Fruit fly (Drosophila melanogaster) whole organism, embryonic: Measurements from ENCODE around the gene CG13123.
A peak's percentile ranks its signal among the peaks of the same experiment; 100 is the strongest.

Experiments used
- CG10565 ChIP-seq: fragments of 200-800 bp; sonication (Bioruptor generic); optimal IDR thresholded peaks from 3 replicates; lab custom pipeline; 2016; ENCODE audit warnings: missing biosample characterization, mild to moderate bottlenecking, missing genetic modification characterization
- CG14860 ChIP-seq: fragments of 200-800 bp; sonication (Bioruptor generic); IDR thresholded peaks from 3 replicates; pipeline ENCODE4 v1.3.6; 2022; ENCODE audit warnings: missing biosample characterization, missing genetic modification characterization; ENCODE audit not compliant: partially characterized antibody
- CG16863 ChIP-seq: fragments of 200-800 bp; sonication (Bioruptor generic); optimal IDR thresholded peaks from 3 replicates; lab custom pipeline; 2016; ENCODE audit warnings: missing biosample characterization, missing genetic modification characterization
- CG18262 ChIP-seq: fragments of 200-800 bp; optimal IDR thresholded peaks from 3 replicates; lab custom pipeline; 2019; ENCODE audit warnings: missing biosample characterization, mild to moderate bottlenecking, missing genetic modification characterization, moderate library complexity
- CG3065 ChIP-seq: fragments of 200-800 bp; sonication (Bioruptor generic); optimal IDR thresholded peaks from 2 replicates; lab custom pipeline; 2016; ENCODE audit warnings: missing biosample characterization, missing genetic modification characterization
- CG3163 ChIP-seq: fragments of 200-800 bp; sonication (Bioruptor generic); optimal IDR thresholded peaks from 3 replicates; lab custom pipeline; 2016; ENCODE audit warnings: missing biosample characterization, missing genetic modification characterization
- CG32767 ChIP-seq: fragments of 200-800 bp; sonication (Bioruptor generic); IDR thresholded peaks from 2 replicates; pipeline ENCODE4 v1.3.6; 2022; ENCODE audit warnings: missing biosample characterization, missing genetic modification characterization
- CG32772 ChIP-seq: fragments of 200-800 bp; sonication (Bioruptor generic); IDR thresholded peaks from 2 replicates; pipeline ENCODE4 v1.3.6; 2022; ENCODE audit warnings: missing biosample characterization, missing genetic modification characterization
- CG33557 ChIP-seq: fragments of 200-800 bp; sonication (Bioruptor generic); optimal IDR thresholded peaks from 2 replicates; lab custom pipeline; 2019; ENCODE audit warnings: missing biosample characterization, mild to moderate bottlenecking, missing genetic modification characterization, moderate library complexity
- CG4707 ChIP-seq: fragments of 200-800 bp; sonication (Bioruptor generic); optimal IDR thresholded peaks from 2 replicates; lab custom pipeline; 2018; ENCODE audit warnings: missing biosample characterization, mild to moderate bottlenecking, missing genetic modification characterization, moderate library complexity
- CG8281 ChIP-seq: fragments of 200-800 bp; sonication (Bioruptor generic); optimal IDR thresholded peaks from 2 replicates; lab custom pipeline; 2018; ENCODE audit warnings: missing biosample characterization, mild to moderate bottlenecking, missing genetic modification characterization, moderate library complexity
- CG8290 ChIP-seq, 3 experiments: fragments of 200-800 bp; sonication (Bioruptor generic); optimal IDR thresholded peaks; 2 replicates each; lab custom pipeline; 2016 to 2019; ENCODE audit warnings: missing biosample characterization in 3 of 3, missing genetic modification characterization in 3 of 3, mild to moderate bottlenecking in 2 of 3, moderate library complexity in 1 of 3
- CG8478 ChIP-seq: fragments of >200 bp; optimal IDR thresholded peaks from 2 replicates; lab custom pipeline; 2018
- CrebB ChIP-seq: fragments of 200-800 bp; sonication (Bioruptor generic); optimal IDR thresholded peaks from 3 replicates; lab custom pipeline; 2018; ENCODE audit warnings: missing biosample characterization, mild to moderate bottlenecking, missing genetic modification characterization
- D ChIP-seq, 2 experiments: fragments of 200-800 bp in 1 of 2; fragments of >200 bp in 1 of 2; sonication (Bioruptor generic) in 1 of 2; optimal IDR thresholded peaks; 2 replicates in 1 of 2; 3 replicates in 1 of 2; lab custom pipeline; 2017; ENCODE audit warnings: mild to moderate bottlenecking in 1 of 2, missing biosample characterization in 1 of 2, missing genetic modification characterization in 1 of 2, missing genetic modification reagents in 1 of 2
- Dip3 ChIP-seq: fragments of 200-800 bp; sonication (Bioruptor generic); optimal IDR thresholded peaks from 3 replicates; lab custom pipeline; 2016; ENCODE audit warnings: missing biosample characterization, missing genetic modification characterization
- E2f2 ChIP-seq: fragments of 200-800 bp; sonication (Bioruptor generic); IDR thresholded peaks from 2 replicates; pipeline ENCODE4 v1.3.6; 2022; ENCODE audit warnings: missing biosample characterization, missing genetic modification characterization
- H2.0 ChIP-seq: fragments of 200-800 bp; sonication (Bioruptor generic); IDR thresholded peaks from 2 replicates; pipeline ENCODE4 v1.3.6; 2022; ENCODE audit warnings: missing biosample characterization, missing genetic modification characterization
- HLH4C ChIP-seq: fragments of 200-800 bp; sonication (Bioruptor generic); IDR thresholded peaks from 3 replicates; pipeline ENCODE4 v1.3.6; 2022; ENCODE audit warnings: missing biosample characterization, missing genetic modification characterization; ENCODE audit not compliant: partially characterized antibody
- Hr51 ChIP-seq, 2 experiments: fragments of 200-800 bp; sonication (Bioruptor generic); optimal IDR thresholded peaks; 2 replicates in 1 of 2; 3 replicates in 1 of 2; lab custom pipeline; 2016 to 2018; ENCODE audit warnings: missing biosample characterization in 2 of 2, missing genetic modification characterization in 2 of 2, mild to moderate bottlenecking in 1 of 2, moderate library complexity in 1 of 2
- NK7.1 ChIP-seq: fragments of 200-800 bp; sonication (Bioruptor generic); optimal IDR thresholded peaks from 3 replicates; lab custom pipeline; 2016; ENCODE audit warnings: missing biosample characterization, missing genetic modification characterization
- PHDP ChIP-seq: fragments of 200-800 bp; sonication (Bioruptor generic); optimal IDR thresholded peaks from 3 replicates; lab custom pipeline; 2018; ENCODE audit warnings: missing biosample characterization, mild to moderate bottlenecking, missing genetic modification characterization, moderate library complexity
- Poxn ChIP-seq: fragments of 200-800 bp; sonication (Bioruptor generic); IDR thresholded peaks from 2 replicates; pipeline ENCODE4 v1.3.6; 2022; ENCODE audit warnings: missing biosample characterization, missing genetic modification characterization
- Ptx1 ChIP-seq: fragments of 200-800 bp; sonication (Bioruptor generic); IDR thresholded peaks from 2 replicates; pipeline ENCODE4 v1.3.6; 2022; ENCODE audit warnings: missing biosample characterization, missing genetic modification characterization
- Side ChIP-seq: fragments of 200-800 bp; sonication (Bioruptor generic); optimal IDR thresholded peaks from 2 replicates; lab custom pipeline; 2016; ENCODE audit warnings: missing biosample characterization, missing genetic modification characterization
- ac ChIP-seq: fragments of 200-800 bp; sonication (Bioruptor generic); optimal IDR thresholded peaks from 3 replicates; lab custom pipeline; 2017; ENCODE audit warnings: missing biosample characterization, mild to moderate bottlenecking, missing genetic modification characterization
- ato ChIP-seq: fragments of 200-800 bp; sonication (Bioruptor generic); IDR thresholded peaks from 2 replicates; pipeline ENCODE4 v1.3.6; 2022; ENCODE audit warnings: missing biosample characterization, missing genetic modification characterization; ENCODE audit not compliant: partially characterized antibody
- chn ChIP-seq: fragments of 200-800 bp; sonication (Bioruptor generic); optimal IDR thresholded peaks from 2 replicates; lab custom pipeline; 2016; ENCODE audit warnings: missing biosample characterization, missing genetic modification characterization
- en ChIP-seq: fragments of 200-800 bp; sonication (Bioruptor generic); optimal IDR thresholded peaks from 2 replicates; lab custom pipeline; 2016; ENCODE audit warnings: missing biosample characterization, missing genetic modification characterization
- esg ChIP-seq: fragments of 200-800 bp; sonication (Bioruptor generic); conservative IDR thresholded peaks from 2 replicates; pipeline ENCODE4 v1.3.6; 2022; ENCODE audit warnings: missing biosample characterization, missing genetic modification characterization
- ewg ChIP-seq: fragments of 200-800 bp; sonication (Bioruptor generic); optimal IDR thresholded peaks from 3 replicates; lab custom pipeline; 2017; ENCODE audit warnings: mild to moderate bottlenecking, missing biosample characterization, missing genetic modification reagents, missing genetic modification characterization
- grau ChIP-seq: fragments of 200-800 bp; optimal IDR thresholded peaks from 3 replicates; lab custom pipeline; 2019; ENCODE audit warnings: missing biosample characterization, mild to moderate bottlenecking, missing genetic modification characterization, moderate library complexity
- h ChIP-seq: fragments of >200 bp; optimal IDR thresholded peaks from 2 replicates; lab custom pipeline; 2017
- hb ChIP-seq: fragments of 200-800 bp; sonication (Bioruptor generic); IDR thresholded peaks from 3 replicates; pipeline ENCODE4 v1.3.6; 2022; ENCODE audit warnings: missing biosample characterization, missing genetic modification characterization; ENCODE audit not compliant: partially characterized antibody
- knrl ChIP-seq: fragments of 200-800 bp; sonication (Bioruptor generic); IDR thresholded peaks from 3 replicates; pipeline ENCODE4 v1.3.6; 2022; ENCODE audit warnings: missing biosample characterization, missing genetic modification characterization; ENCODE audit not compliant: partially characterized antibody
- mld ChIP-seq: fragments of 200-800 bp; sonication (Bioruptor generic); IDR thresholded peaks from 3 replicates; pipeline ENCODE4 v1.3.6; 2022; ENCODE audit warnings: missing biosample characterization, missing genetic modification characterization; ENCODE audit not compliant: partially characterized antibody
- phol ChIP-seq: fragments of 200-800 bp; sonication (Bioruptor generic); optimal IDR thresholded peaks from 3 replicates; lab custom pipeline; 2018; ENCODE audit warnings: missing biosample characterization, mild to moderate bottlenecking, missing genetic modification characterization, moderate library complexity
- pita ChIP-seq: fragments of 200-800 bp; sonication (Bioruptor generic); optimal IDR thresholded peaks from 2 replicates; lab custom pipeline; 2017; ENCODE audit warnings: missing biosample characterization, mild to moderate bottlenecking, missing genetic modification characterization
- psq ChIP-seq: fragments of 200-800 bp; sonication (Bioruptor generic); optimal IDR thresholded peaks from 2 replicates; lab custom pipeline; 2017; ENCODE audit warnings: missing biosample characterization, missing genetic modification characterization
- schlank ChIP-seq: fragments of 200-800 bp; sonication (Bioruptor generic); optimal IDR thresholded peaks from 2 replicates; lab custom pipeline; 2018; ENCODE audit warnings: missing biosample characterization, mild to moderate bottlenecking, missing genetic modification characterization
- sens-2 ChIP-seq: fragments of 200-800 bp; sonication (Bioruptor generic); IDR thresholded peaks from 2 replicates; pipeline ENCODE4 v1.3.6; 2022; ENCODE audit warnings: missing biosample characterization, missing genetic modification characterization
- seq ChIP-seq: fragments of 200-800 bp; sonication (Bioruptor generic); IDR thresholded peaks from 2 replicates; pipeline ENCODE4 v1.3.6; 2022; ENCODE audit warnings: missing biosample characterization, missing genetic modification characterization
- toy ChIP-seq: fragments of 200-800 bp; sonication (Bioruptor generic); IDR thresholded peaks from 2 replicates; pipeline ENCODE4 v1.3.6; 2022; ENCODE audit warnings: missing biosample characterization, missing genetic modification characterization
- trh ChIP-seq: fragments of 200-800 bp; sonication (Bioruptor generic); optimal IDR thresholded peaks from 2 replicates; lab custom pipeline; 2016; ENCODE audit warnings: missing biosample characterization, missing genetic modification characterization
- tup ChIP-seq: fragments of 200-800 bp; sonication (Bioruptor generic); optimal IDR thresholded peaks from 2 replicates; lab custom pipeline; 2016; ENCODE audit warnings: missing biosample characterization, mild to moderate bottlenecking, missing genetic modification characterization, moderate library complexity
- unc-4 ChIP-seq: fragments of 200-800 bp; sonication (Bioruptor generic); IDR thresholded peaks from 2 replicates; pipeline ENCODE4 v1.3.6; 2022; ENCODE audit warnings: missing biosample characterization, missing genetic modification characterization; ENCODE audit not compliant: partially characterized antibody
- wor ChIP-seq: fragments of 200-800 bp; sonication (Bioruptor generic); IDR thresholded peaks from 2 replicates; pipeline ENCODE4 v1.3.6; 2022; ENCODE audit warnings: missing biosample characterization, missing genetic modification characterization
- yki ChIP-seq: fragments of >200 bp; optimal IDR thresholded peaks from 3 replicates; lab custom pipeline; 2018

Gene CG13123

DNA sequence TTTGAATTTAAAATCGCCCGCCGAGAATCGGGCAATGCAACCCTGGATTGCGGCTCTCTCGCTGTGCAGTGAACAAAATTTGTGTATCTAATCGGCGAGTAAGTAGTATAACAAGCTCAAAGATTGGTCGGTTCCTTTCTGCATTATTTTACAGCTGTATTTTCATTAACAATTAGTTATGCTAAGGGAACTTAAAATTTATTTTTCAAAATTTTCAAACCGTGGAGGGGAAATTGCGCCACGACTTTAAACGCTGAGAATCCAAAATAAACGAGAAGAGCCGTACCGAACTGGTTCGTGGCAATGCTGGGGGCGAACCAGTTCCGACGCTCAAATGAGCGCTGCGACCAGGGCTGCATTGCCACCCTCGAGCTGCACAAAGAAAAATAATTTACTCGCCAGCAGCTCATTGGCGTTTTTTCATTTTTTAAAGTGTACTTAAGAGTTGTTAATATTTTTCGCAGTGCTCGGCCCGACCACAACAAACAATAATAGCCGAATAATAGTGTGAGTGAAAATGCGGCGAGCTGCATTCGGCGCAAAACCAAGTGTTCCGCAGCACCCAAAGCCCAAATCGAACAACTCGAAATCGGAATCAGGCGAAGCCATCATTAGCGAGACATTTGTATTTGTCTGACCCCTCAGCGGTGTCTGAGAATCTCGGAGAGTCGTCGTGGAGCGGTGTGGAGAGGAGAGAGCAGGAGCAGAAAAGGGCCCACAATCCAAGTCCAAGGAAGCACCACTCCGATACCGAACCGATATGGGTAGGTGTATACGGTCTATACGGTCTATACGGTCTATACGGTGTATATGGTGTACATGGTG, 34.7 kb downstream of the CG13123 start, which contains the start of gene zf30C (continued):
- TF ChIP-seq Poxn (GFP tag; lab: Robert Waterston, UW) (peak; percentile 48; the same call in 1 of the 2 replicates), NK7.1 (peak; percentile 85), ewg (GFP tag; lab: Kevin White, UChicago) (peak; percentile 56), CG8281 (tag; lab: Kevin White, UChicago) (peak; percentile 46), E2f2 (peak; percentile 99), mld (GFP tag; lab: Robert Waterston, UW) (no peak), Hr51 (GFP tag; optimal IDR thresholded peaks at IDR 0.05; lab: Kevin White, UChicago) (peak; percentile 61 to 92), CG14860 (no peak), wor (GFP tag; lab: Robert Waterston, UW) (peak; percentile 54; the same call in 1 of the 2 replicates), ac (GFP tag; lab: Kevin White, UChicago) (no peak), Dip3 (GFP tag; lab: Kevin White, UChicago) (peak; percentile 91), grau (tag; lab: Kevin White, UChicago) (peak; percentile 72), pita (GFP tag; lab: Kevin White, UChicago) (no peak), CG10565 (GFP tag; lab: Kevin White, UChicago) (no peak), CrebB (peak; percentile 61), CG33557 (peak; percentile 38), psq (GFP tag; lab: Kevin White, UChicago) (peak; percentile 43), sens-2 (0 out of 2 replicates have a peak, but pooled peaks have one; percentile 40), HLH4C (GFP tag; lab: Robert Waterston, UW) (peak; percentile 57; the same call in 1 of the 3 replicates), D (optimal IDR thresholded peaks at IDR 0.05; lab: Kevin White, UChicago) (peak; percentile 7), D (GFP tag; optimal IDR thresholded peaks at IDR 0.05; lab: Kevin White, UChicago) (peak; percentile 72), CG8478 (lab: Kevin White, UChicago) (no peak), H2.0 (GFP tag; lab: Robert Waterston, UW) (peak; percentile 82), unc-4 (GFP tag; lab: Robert Waterston, UW) (peak; percentile 41), Ptx1 (GFP tag; lab: Robert Waterston, UW) (peak; percentile 85), CG4707 (GFP tag; lab: Kevin White, UChicago) (peak; percentile 41), hb (GFP tag; lab: Robert Waterston, UW) (no peak), CG18262 (tag; lab: Kevin White, UChicago) (peak; percentile 70), ato (no peak; the same call in 1 of the 2 replicates), CG32772 (GFP tag; lab: Robert Waterston, UW) (peak; percentile 81), seq (GFP tag; lab: Robert Waterston, UW) (peak; percentile 86), h (no peak), CG16863 (GFP tag; lab: Kevin White, UChicago) (peak; percentile 84), knrl (GFP tag; lab: Robert Waterston, UW) (peak; percentile 69), schlank (tag; lab: Kevin White, UChicago) (peak; percentile 78), PHDP (tag; lab: Kevin White, UChicago) (peak; percentile 76), CG32767 (no peak; the same call in none of the 2 replicates), yki (lab: Kevin White, UChicago) (no peak), en (GFP tag; lab: Kevin White, UChicago) (peak; percentile 74), trh (GFP tag; lab: Kevin White, UChicago) (peak; percentile 66), CG3065 (GFP tag; lab: Kevin White, UChicago) (peak; percentile 55), toy (GFP tag; lab: Robert Waterston, UW) (0 out of 2 replicates have a peak, but pooled peaks have one; percentile 39), phol (peak; percentile 63), chn (GFP tag; lab: Kevin White, UChicago) (peak; percentile 95), esg (GFP tag; lab: Robert Waterston, UW) (peak; percentile 49; the same call in 1 of the 2 replicates), Side (GFP tag; lab: Kevin White, UChicago) (peak; percentile 91), tup (GFP tag; lab: Kevin White, UChicago) (peak; percentile 79), CG8290 (GFP tag; optimal IDR thresholded peaks at IDR 0.05; lab: Kevin White, UChicago) (peak; percentile 17), CG8290 (tag; optimal IDR thresholded peaks at IDR 0.05; lab: Kevin White, UChicago) (peak in 1 of 2 experiments; percentile 74), CG3163 (GFP tag; lab: Kevin White, UChicago) (peak; percentile 79)
